Worm (Caenorhabditis elegans) whole organism, L4 larva: ENCODE results near the gene M7.12.

Source experiments
- aha-1 ChIP-seq: fragments of 150-350 bp; peaks from one replicate; lab custom pipeline; 2014; ENCODE audit warnings: missing biosample characterization, missing genetic modification characterization
- aly-2 ChIP-seq: sonication (generic microtip); optimal IDR thresholded peaks from 2 replicates; lab custom pipeline; 2018; ENCODE audit warnings: missing biosample characterization, missing genetic modification characterization
- ceh-82 ChIP-seq: sonication (generic microtip); optimal IDR thresholded peaks from 2 replicates; lab custom pipeline; 2017; ENCODE audit warnings: missing biosample characterization, missing genetic modification characterization
- hlh-30 ChIP-seq: sonication (generic microtip); optimal IDR thresholded peaks from 2 replicates; lab custom pipeline; 2017; ENCODE audit warnings: antibody characterized with exemption, mild to moderate bottlenecking, missing genetic modification characterization, missing compliant biosample characterization; ENCODE audit not compliant: insufficient read depth
- lin-13 ChIP-seq: fragments of 150-350 bp; optimal IDR thresholded peaks from 2 replicates; lab custom pipeline; 2014; ENCODE audit warnings: missing biosample characterization, missing genetic modification reagents, missing genetic modification characterization
- lin-15B ChIP-seq: fragments of 150-350 bp; sonication (generic microtip); optimal IDR thresholded peaks from 3 replicates; lab custom pipeline; 2014; ENCODE audit warnings: missing biosample characterization, missing genetic modification characterization
- lin-38 ChIP-seq: fragments of 200-800 bp; sonication (Bioruptor generic); IDR thresholded peaks from 2 replicates; pipeline ENCODE4 v1.3.6; 2022; ENCODE audit warnings: missing genetic modification reagents, missing genetic modification characterization, missing compliant biosample characterization
- mdl-1 ChIP-seq, 2 experiments: fragments of 150-350 bp in 1 of 2; sonication (generic microtip) in 1 of 2; optimal IDR thresholded peaks; 2 replicates each; lab custom pipeline; 2014 to 2017; ENCODE audit warnings: missing biosample characterization in 2 of 2, missing genetic modification characterization in 2 of 2
- mes-2 ChIP-seq: sonication (generic microtip); optimal IDR thresholded peaks from 2 replicates; lab custom pipeline; 2016; ENCODE audit warnings: missing genotype, mild to moderate bottlenecking, missing genetic modification characterization, missing compliant biosample characterization; ENCODE audit not compliant: poor library complexity, severe bottlenecking
- nhr-11 ChIP-seq: fragments of 150-350 bp; optimal IDR thresholded peaks from 2 replicates; lab custom pipeline; 2014; ENCODE audit warnings: missing biosample characterization, missing genetic modification characterization
- nhr-25 ChIP-seq: sonication (generic microtip); optimal IDR thresholded peaks from 2 replicates; lab custom pipeline; 2017; ENCODE audit warnings: missing genetic modification characterization, mild to moderate bottlenecking, missing compliant biosample characterization, antibody characterized with exemption, moderate library complexity, borderline replicate concordance; ENCODE audit not compliant: insufficient read depth
- nhr-28 ChIP-seq: fragments of 150-350 bp; optimal IDR thresholded peaks from 2 replicates; lab custom pipeline; 2014; ENCODE audit warnings: missing biosample characterization, missing genetic modification characterization
- tra-1 ChIP-seq: fragments of 200-800 bp; sonication (Bioruptor generic); IDR thresholded peaks from 2 replicates; pipeline ENCODE4 v1.3.6; 2022; ENCODE audit warnings: missing genetic modification reagents, missing genetic modification characterization, missing compliant biosample characterization

DNA sequence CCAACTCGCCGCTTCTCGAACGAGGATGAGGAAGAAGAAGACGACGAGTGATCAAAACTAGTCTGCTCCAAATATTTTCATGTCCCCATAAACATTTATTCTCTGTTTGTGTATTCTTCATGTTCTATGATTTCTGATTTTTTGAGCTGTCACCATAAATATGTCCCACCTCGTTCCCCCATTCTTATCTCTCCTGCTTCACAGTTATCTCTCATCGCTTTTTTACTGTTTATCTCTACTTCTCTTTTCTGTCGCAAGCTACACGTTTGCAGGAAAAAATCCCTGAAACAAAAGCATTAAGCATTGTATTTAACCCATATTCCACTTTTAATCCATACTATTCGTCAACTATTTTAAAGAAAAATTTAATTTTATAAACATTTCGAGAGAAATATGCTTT lies 33.0 kb upstream of the M7.12 start:
- TF ChIP-seq nhr-28 (tag; lab: Kevin White, UChicago), result peak; percentile 20
- no peak for TF ChIP-seq aha-1
- TF ChIP-seq nhr-25 (tag; lab: Kevin White, UChicago), result no peak
- no peak for TF ChIP-seq lin-13 (GFP tag; lab: Kevin White, UChicago)
- no peak for TF ChIP-seq hlh-30 (tag; lab: Kevin White, UChicago)
- no peak for TF ChIP-seq mes-2 (tag; lab: Kevin White, UChicago)
- no peak for TF ChIP-seq tra-1 (GFP tag; lab: Robert Waterston, UW)
- no peak for TF ChIP-seq ceh-82 (tag; lab: Kevin White, UChicago)
- TF ChIP-seq aly-2 (tag; lab: Kevin White, UChicago), result no peak
- TF ChIP-seq mdl-1 (tag; optimal IDR thresholded peaks at IDR 0.05; lab: Kevin White, UChicago), result no peak
- no peak for TF ChIP-seq lin-38 (GFP tag; lab: Robert Waterston, UW)
- no peak for TF ChIP-seq nhr-11 (tag; lab: Kevin White, UChicago)
- no peak for TF ChIP-seq lin-15B (tag; lab: Kevin White, UChicago)
